Fruit fly (Drosophila melanogaster): ENCODE measurements around the gene CG9393.
A peak's percentile ranks its signal among the peaks of the same experiment; 100 is the strongest.

Gene CG9393

dm6 chr3R:9594251-9594581 is 30.7 kb upstream of the CG9393 start:
- TF ChIP-seq CG8478 (optimal IDR thresholded peaks at IDR 0.05), result no peak
- no peak for TF ChIP-seq CTCF (optimal IDR thresholded peaks at IDR 0.05)

dm6 chr3R:9593408-9594250 is 30.2 kb upstream of the CG9393 start:
- TF ChIP-seq CTCF (optimal IDR thresholded peaks at IDR 0.05) (no peak), CG8478 (optimal IDR thresholded peaks at IDR 0.05) (no peak)

- TF ChIP-seq CTCF (optimal IDR thresholded peaks at IDR 0.05) (no peak), CG8478 (optimal IDR thresholded peaks at IDR 0.05) (no peak)
Observed at dm6 chr3R:9591769-9592388, 28.4 kb upstream of the CG9393 start.

- TF ChIP-seq CG8478 (optimal IDR thresholded peaks at IDR 0.05), result no peak
- TF ChIP-seq CTCF (optimal IDR thresholded peaks at IDR 0.05), result peak; percentile 4 to 35
Observed at dm6 chr3R:9590952-9591532, 27.6 kb upstream of the CG9393 start, which contains the start of the genes bocks and CG8312. bocks (minus strand) TSS chr3R:9591002. CG8312 (plus strand) TSS chr3R:9591309.

- TF ChIP-seq CTCF (optimal IDR thresholded peaks at IDR 0.05) (peak; percentile 4 to 31), CG8478 (optimal IDR thresholded peaks at IDR 0.05) (no peak)
Observed at dm6 chr3R:9586663-9587248, 23.3 kb upstream of the CG9393 start, which contains the start of gene P58IPK. P58IPK (plus strand) TSS chr3R:9586942.

- TF ChIP-seq CTCF (optimal IDR thresholded peaks at IDR 0.05) (no peak), CG8478 (optimal IDR thresholded peaks at IDR 0.05) (no peak)
Observed at dm6 chr3R:9583122-9583521, 19.6 kb upstream of the CG9393 start, which contains the start of gene CG33654. CG33654 (minus strand) TSS chr3R:9583222.

- no peak for TF ChIP-seq CG8478 (optimal IDR thresholded peaks at IDR 0.05)
Observed at dm6 chr3R:9581973-9582372, 18.5 kb upstream of the CG9393 start.

- TF ChIP-seq CTCF (optimal IDR thresholded peaks at IDR 0.05) (no peak), CG8478 (optimal IDR thresholded peaks at IDR 0.05) (no peak)
Observed at dm6 chr3R:9581089-9581520, 17.6 kb upstream of the CG9393 start, which contains the start of gene CG8301. CG8301 (plus strand) TSS chr3R:9581306.

dm6 chr3R:9577382-9578137 is 14.1 kb upstream of the CG9393 start, which contains the start of the genes Kap-alpha3 and Son:
Kap-alpha3 (minus strand) TSS chr3R:9577733.
Son (plus strand) TSS chr3R:9578042.
- no peak for TF ChIP-seq CG8478 (optimal IDR thresholded peaks at IDR 0.05)
- TF ChIP-seq CTCF (optimal IDR thresholded peaks at IDR 0.05), result no peak

- TF ChIP-seq CG8478 (optimal IDR thresholded peaks at IDR 0.05), result no peak
- TF ChIP-seq CTCF (optimal IDR thresholded peaks at IDR 0.05), result peak; percentile 78 to 88
Observed at dm6 chr3R:9573812-9574587, 10.5 kb upstream of the CG9393 start, which contains the start of gene CG9399. CG9399 (minus strand) TSS chr3R:9574211.

dm6 chr3R:9572929-9573811 is 9.7 kb upstream of the CG9393 start:
- TF ChIP-seq CTCF (optimal IDR thresholded peaks at IDR 0.05) (no peak), CG8478 (optimal IDR thresholded peaks at IDR 0.05) (no peak)

dm6 chr3R:9571523-9571922 is 8.1 kb upstream of the CG9393 start, which contains the start of gene CG9396:
CG9396 (minus strand) TSS chr3R:9571623.
- TF ChIP-seq CTCF (optimal IDR thresholded peaks at IDR 0.05), result no peak
- no peak for TF ChIP-seq CG8478 (optimal IDR thresholded peaks at IDR 0.05)

dm6 chr3R:9570657-9571056 is 7.2 kb upstream of the CG9393 start:
- TF ChIP-seq CTCF (optimal IDR thresholded peaks at IDR 0.05) (no peak), CG8478 (optimal IDR thresholded peaks at IDR 0.05) (no peak)

All from S2 (cell line).